Worm (Caenorhabditis elegans) whole organism, young adult: ENCODE data around the gene C02B8.7.
A peak's percentile ranks its signal among the peaks of the same experiment; 100 is the strongest.

Experiments
- F55B11.4 ChIP-seq: sonication (generic microtip); optimal IDR thresholded peaks from 2 replicates; lab custom pipeline; 2016; ENCODE audit warnings: missing compliant biosample characterization, missing genetic modification characterization, borderline replicate concordance; ENCODE audit not compliant: insufficient read depth
- ama-1 ChIP-seq, 3 experiments: fragments of 150-350 bp in 1 of 3; sonication (generic microtip) in 2 of 3; optimal IDR thresholded peaks; 2 replicates each; lab custom pipeline; 2014 to 2018; ENCODE audit warnings: missing biosample characterization in 2 of 3, missing genetic modification characterization in 2 of 3, missing genetic modification reagents in 2 of 3
- attf-3 ChIP-seq: fragments of 200-800 bp; sonication (Bioruptor generic); conservative IDR thresholded peaks from 2 replicates; pipeline ENCODE4 v1.3.6; 2022; ENCODE audit warnings: missing genetic modification reagents, missing genetic modification characterization, missing compliant biosample characterization
- chd-7 ChIP-seq: sonication (generic microtip); optimal IDR thresholded peaks from 2 replicates; lab custom pipeline; 2016; ENCODE audit warnings: mild to moderate bottlenecking, missing genetic modification characterization, moderate library complexity, missing compliant biosample characterization
- die-1 ChIP-seq: sonication (generic microtip); optimal IDR thresholded peaks from 2 replicates; lab custom pipeline; 2016; ENCODE audit warnings: missing genotype, mild to moderate bottlenecking, missing genetic modification characterization, missing compliant biosample characterization
- pha-4 ChIP-seq: fragments of 150-350 bp; sonication (generic microtip); optimal IDR thresholded peaks from 2 replicates; lab custom pipeline; 2014; ENCODE audit warnings: missing biosample characterization, missing genetic modification reagents, missing genetic modification characterization
- snpc-4 ChIP-seq, 5 experiments: fragments of 150-350 bp in 1 of 5; sonication (generic microtip) in 4 of 5; optimal IDR thresholded peaks; 2 replicates each; lab custom pipeline; 2014 to 2018; ENCODE audit warnings: missing genetic modification characterization in 5 of 5, missing biosample characterization in 3 of 5, antibody characterized with exemption in 2 of 5, mild to moderate bottlenecking in 2 of 5, missing compliant biosample characterization in 2 of 5, missing genotype in 2 of 5, moderate library complexity in 2 of 5, missing genetic modification reagents in 1 of 5
- unc-62 ChIP-seq: fragments of 150-350 bp; optimal IDR thresholded peaks from 2 replicates; lab custom pipeline; 2014; ENCODE audit warnings: missing biosample characterization, missing genetic modification reagents, missing genetic modification characterization

- TF ChIP-seq attf-3 (no peak), snpc-4 (GFP tag; optimal IDR thresholded peaks at IDR 0.05; lab: Kevin White, UChicago) (no peak), snpc-4 (tag; optimal IDR thresholded peaks at IDR 0.05; lab: Kevin White, UChicago) (no peak), pha-4 (tag; lab: Kevin White, UChicago) (no peak), ama-1 (optimal IDR thresholded peaks at IDR 0.05; lab: Kevin White, UChicago) (no peak), ama-1 (GFP tag; optimal IDR thresholded peaks at IDR 0.05; lab: Kevin White, UChicago) (peak in 1 of 2 experiments; percentile 56), die-1 (no peak), F55B11.4 (tag; lab: Kevin White, UChicago) (no peak), chd-7 (no peak), unc-62 (GFP tag; lab: Kevin White, UChicago) (no peak)
Measured at ce11 chrX:8155969-8156368, 18.3 kb upstream of the C02B8.7 start.
